Fruit fly (Drosophila melanogaster) whole organism: ENCODE measurements around the gene Or24a.

Source experiments
- CG8478 ChIP-seq: fragments of >200 bp; optimal IDR thresholded peaks from 2 replicates; lab custom pipeline; 2018; ENCODE audit warnings: inconsistent platforms
- Dll ChIP-seq: fragments of >200 bp; optimal IDR thresholded peaks from 2 replicates; lab custom pipeline; 2017
- EcR ChIP-seq, 2 experiments: fragments of >200 bp; optimal IDR thresholded peaks; 2 replicates each; lab custom pipeline; 2017; ENCODE audit warnings: missing biosample characterization in 2 of 2, missing genetic modification characterization in 2 of 2, missing genetic modification reagents in 2 of 2
- pan ChIP-seq: fragments of >200 bp; optimal IDR thresholded peaks from 2 replicates; lab custom pipeline; 2017
- usp ChIP-seq: fragments of >200 bp; optimal IDR thresholded peaks from 2 replicates; lab custom pipeline; 2017; ENCODE audit warnings: missing biosample characterization, missing genetic modification characterization, mixed read lengths

- no peak for TF ChIP-seq CG8478 (lab: Kevin White, UChicago)
- no peak for TF ChIP-seq pan (lab: Kevin White, UChicago)
- TF ChIP-seq Dll (lab: Kevin White, UChicago): no peak
- TF ChIP-seq EcR (GFP tag; optimal IDR thresholded peaks at IDR 0.05; lab: Kevin White, UChicago): no peak
- TF ChIP-seq usp: no peak
Observed at dm6 chr2L:4123050-4123449, 42.9 kb downstream of the Or24a start.
